Fruit fly (Drosophila melanogaster) S2 (cell line): Measurements from ENCODE around the gene Cpsf6.

ENCODE experiments used
- CG8478 ChIP-seq: fragments of >200 bp; optimal IDR thresholded peaks from 2 replicates; lab custom pipeline; 2018
- CTCF ChIP-seq, 2 experiments: fragments of >200 bp; optimal IDR thresholded peaks; 2 replicates each; lab custom pipeline; 2018

The Cpsf6 gene

DNA sequence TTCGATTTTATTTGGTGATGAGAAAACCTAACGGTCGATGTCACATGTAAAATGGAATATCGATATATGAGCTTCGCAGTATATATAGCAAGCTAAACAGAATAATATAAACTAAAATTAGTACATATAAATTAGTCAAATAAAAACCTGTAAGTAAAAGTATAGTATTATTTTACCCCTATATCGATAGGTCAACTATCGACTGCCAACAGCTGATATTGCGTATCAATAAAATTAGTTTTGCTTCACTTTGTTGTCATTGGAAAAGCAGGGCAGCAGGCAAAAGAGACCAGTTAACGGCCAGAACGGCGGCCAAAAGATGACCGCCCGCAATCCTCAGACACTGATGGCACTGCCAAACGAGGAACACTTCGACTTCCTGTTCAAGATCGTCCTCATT is 18.4 kb downstream of the Cpsf6 start, which contains the start of gene Rab19:
Gene Rab19 (plus strand): TSS at position 78 of the 400 bp plus-strand sequence.
- no peak for TF ChIP-seq CG8478
- no peak for TF ChIP-seq CTCF (optimal IDR thresholded peaks at IDR 0.05; lab: Kevin White, UChicago)

- no peak for TF ChIP-seq CTCF (optimal IDR thresholded peaks at IDR 0.05; lab: Kevin White, UChicago)
- TF ChIP-seq CG8478, result no peak
These were observed 20.1 kb downstream of the Cpsf6 start, which contains the start of gene CG7201 for dm6 chr3L:8295227-8295626. TSS of gene CG7201 (minus strand) at chr3L:8295327.

DNA sequence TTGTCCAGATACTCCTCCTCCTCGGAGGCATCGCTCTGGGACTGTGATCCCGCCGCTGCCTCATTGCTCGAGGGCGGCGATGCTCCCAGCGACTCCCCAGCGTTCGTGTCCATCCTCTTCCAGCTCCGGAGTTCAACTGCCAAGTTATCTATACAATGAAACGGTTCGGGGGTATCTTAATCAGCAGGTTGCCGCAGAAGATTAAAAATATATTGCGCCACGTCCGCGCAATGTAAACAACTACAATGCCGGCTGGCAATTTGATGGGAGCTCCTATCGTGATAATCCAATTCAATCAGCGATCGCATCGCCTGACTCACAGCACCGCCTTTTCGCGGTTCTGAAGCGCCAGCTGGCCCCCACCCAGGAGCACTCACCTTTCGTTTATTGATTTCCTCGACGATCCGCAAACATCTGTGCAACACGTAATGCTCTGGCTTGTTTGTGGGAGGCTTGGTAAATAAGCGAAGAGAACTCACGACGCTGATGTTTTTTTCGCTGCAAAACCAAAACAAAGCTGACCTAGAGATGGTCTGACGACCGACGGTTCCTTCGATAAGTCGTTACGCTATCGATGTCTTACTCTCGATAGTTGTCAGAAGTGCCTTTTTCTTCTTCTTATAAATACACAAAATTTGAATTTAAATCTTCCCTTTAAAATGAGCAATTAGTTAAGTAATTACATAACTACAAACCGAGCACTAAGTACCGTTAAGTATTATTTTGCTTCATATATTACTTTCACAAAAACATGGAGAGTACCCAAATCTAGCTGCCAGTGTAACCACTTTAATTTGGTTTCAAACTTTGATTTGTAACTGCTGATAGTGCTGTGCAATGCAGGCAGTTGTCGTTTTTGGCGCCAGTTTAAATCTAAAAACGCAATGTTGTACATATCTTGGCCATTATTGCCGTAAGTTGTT is 25.7 kb downstream of the Cpsf6 start, which contains the start of gene cert:
Gene cert (minus strand): TSS at position 535 of the 923 bp plus-strand sequence.
- TF ChIP-seq CTCF (optimal IDR thresholded peaks at IDR 0.05; lab: Kevin White, UChicago) (no peak), CG8478 (no peak)

- TF ChIP-seq CG8478 (no peak), CTCF (optimal IDR thresholded peaks at IDR 0.05; lab: Kevin White, UChicago) (no peak)
These were observed 26.9 kb downstream of the Cpsf6 start for dm6 chr3L:8288396-8288795.

DNA sequence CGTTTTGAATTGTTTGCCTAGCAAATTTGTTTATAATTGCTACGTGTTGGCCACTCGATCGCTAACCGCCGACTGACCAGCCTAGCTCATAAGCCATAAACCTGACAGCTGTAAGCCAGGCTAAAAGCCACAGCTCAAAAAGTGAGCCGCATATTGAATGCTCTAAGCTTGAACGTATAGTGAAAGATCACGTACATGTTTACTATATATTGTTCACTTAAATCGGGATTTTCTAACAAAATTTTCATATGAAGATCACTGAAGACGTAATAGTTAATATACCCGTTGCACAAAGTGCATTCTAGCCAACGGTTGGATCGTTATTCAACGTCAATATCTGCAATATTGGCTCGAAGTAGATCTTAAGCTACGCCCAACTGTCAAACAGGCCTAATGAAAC is 28.9 kb downstream of the Cpsf6 start:
- no peak for TF ChIP-seq CTCF (optimal IDR thresholded peaks at IDR 0.05; lab: Kevin White, UChicago)
- TF ChIP-seq CG8478, result no peak

dm6 chr3L:8285773-8286172 is 29.5 kb downstream of the Cpsf6 start:
- TF ChIP-seq CG8478 (no peak), CTCF (optimal IDR thresholded peaks at IDR 0.05; lab: Kevin White, UChicago) (no peak)

DNA sequence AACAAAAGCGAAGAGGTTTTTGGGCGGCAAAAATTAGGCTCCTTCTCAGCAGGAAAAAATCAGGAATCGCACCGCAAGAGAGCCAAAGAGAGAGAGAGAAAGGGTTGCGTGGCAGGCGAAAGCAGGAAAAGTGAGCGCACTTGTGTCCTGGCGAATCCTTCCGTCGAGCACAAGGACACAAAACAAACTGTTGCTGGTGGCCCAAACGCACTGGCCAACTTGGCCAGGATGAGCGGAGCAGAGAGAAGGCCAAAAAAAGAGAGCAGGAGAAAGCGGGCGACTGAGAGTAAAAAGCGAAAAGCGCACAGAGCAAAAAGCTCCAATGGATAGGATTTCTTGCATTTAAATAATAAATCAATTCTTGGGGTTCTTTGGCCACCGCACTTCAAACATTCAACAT is 30.0 kb downstream of the Cpsf6 start:
- TF ChIP-seq CTCF (optimal IDR thresholded peaks at IDR 0.05; lab: Kevin White, UChicago) (no peak), CG8478 (no peak)

- TF ChIP-seq CTCF (optimal IDR thresholded peaks at IDR 0.05; lab: Kevin White, UChicago) (no peak), CG8478 (no peak)
These were observed 30.7 kb downstream of the Cpsf6 start for dm6 chr3L:8284651-8285050.
